Fruit fly (Drosophila melanogaster): ENCODE measurements around the gene CG11313.

- TF ChIP-seq CG14711 (tag; optimal IDR thresholded peaks at IDR 0.05) (no peak), cnc (optimal IDR thresholded peaks at IDR 0.05) (no peak), CG11617 (GFP tag; optimal IDR thresholded peaks at IDR 0.05) (no peak), CG1620 (GFP tag; optimal IDR thresholded peaks at IDR 0.05) (no peak), Crg-1 (GFP tag; optimal IDR thresholded peaks at IDR 0.05) (no peak), Mnt (GFP tag; optimal IDR thresholded peaks at IDR 0.05) (no peak), Hr96 (GFP tag; optimal IDR thresholded peaks at IDR 0.05) (no peak), tj (GFP tag; optimal IDR thresholded peaks at IDR 0.05) (no peak), bab1 (GFP tag; optimal IDR thresholded peaks at IDR 0.05) (no peak), CG33017 (tag; optimal IDR thresholded peaks at IDR 0.05) (no peak), kay (GFP tag; ENCODE audit: borderline replicate concordance) (peak; percentile 49), cic (GFP tag; optimal IDR thresholded peaks at IDR 0.05) (peak; percentile 27)
Observed at dm6 chr3R:30780451-30780850, 49.5 kb upstream of the CG11313 start.
